Worm (Caenorhabditis elegans): ENCODE results near the gene hot-8.
A peak's percentile ranks its signal among the peaks of the same experiment; 100 is the strongest.

Gene hot-8

ce11 chrX:1191582-1191981, 11.5 kb downstream of the hot-8 start, which contains the start of gene T13G4.4:
Gene T13G4.4, minus strand, starts transcription at chrX:1191678.
- TF ChIP-seq nhr-85 (tag) (peak; percentile 26), blmp-1 (tag; optimal IDR thresholded peaks at IDR 0.05) (peak; percentile 45), fkh-8 (tag; optimal IDR thresholded peaks at IDR 0.05) (no peak), nhr-237 (tag; optimal IDR thresholded peaks at IDR 0.05) (no peak)

- TF ChIP-seq unc-30 (tag; optimal IDR thresholded peaks at IDR 0.05) = no peak
- no peak for TF ChIP-seq C04F5.9 (tag; optimal IDR thresholded peaks at IDR 0.05)
- TF ChIP-seq fkh-4 (tag; optimal IDR thresholded peaks at IDR 0.05; ENCODE audit: borderline replicate concordance) = no peak
- TF ChIP-seq sox-4 (tag; optimal IDR thresholded peaks at IDR 0.05) = no peak
- TF ChIP-seq pag-3 (tag; optimal IDR thresholded peaks at IDR 0.05; ENCODE audit: borderline replicate concordance, insufficient read depth) = no peak
- TF ChIP-seq ceh-8 (GFP tag; optimal IDR thresholded peaks at IDR 0.05) = no peak
- TF ChIP-seq zip-4 (GFP tag; optimal IDR thresholded peaks at IDR 0.05) = no peak
- no peak for TF ChIP-seq hpl-2 (GFP tag; optimal IDR thresholded peaks at IDR 0.05)
- TF ChIP-seq efl-3 (GFP tag; optimal IDR thresholded peaks at IDR 0.05) = no peak
Measured at ce11 chrX:1192848-1193247, 12.8 kb downstream of the hot-8 start, which contains the start of gene T13G4.1. Gene T13G4.1, plus strand, starts transcription at chrX:1193148.

ce11 chrX:1195178-1195750, 15.2 kb downstream of the hot-8 start:
- peak; percentile 68 for TF ChIP-seq snpc-4 (tag; optimal IDR thresholded peaks at IDR 0.05)

- TF ChIP-seq tbx-2 (tag; optimal IDR thresholded peaks at IDR 0.05) (no peak), efl-1 (optimal IDR thresholded peaks at IDR 0.05) (no peak), efl-1 (GFP tag; optimal IDR thresholded peaks at IDR 0.05 in 1 of 2) (peak in 1 of 2 experiments; percentile 22), nhr-19 (GFP tag; conservative IDR thresholded peaks at IDR 0.05) (no peak), jun-1 (tag; optimal IDR thresholded peaks at IDR 0.05) (no peak)
Measured at ce11 chrX:1202638-1203037, 22.6 kb downstream of the hot-8 start.

ce11 chrX:1206029-1206428, 25.9 kb downstream of the hot-8 start, which contains the start of gene T13G4.7:
Gene T13G4.7, minus strand, starts transcription at chrX:1206129.
- TF ChIP-seq nhr-85 (tag) (no peak), unc-30 (tag; optimal IDR thresholded peaks at IDR 0.05) (no peak), ztf-11 (tag; optimal IDR thresholded peaks at IDR 0.05) (no peak), nhr-237 (tag; optimal IDR thresholded peaks at IDR 0.05) (no peak), nhr-12 (tag; optimal IDR thresholded peaks at IDR 0.05) (no peak), dpl-1 (GFP tag; optimal IDR thresholded peaks at IDR 0.05) (no peak), lsy-2 (tag; optimal IDR thresholded peaks at IDR 0.05) (no peak), mdl-1 (tag; optimal IDR thresholded peaks at IDR 0.05) (no peak), grh-1 (GFP tag; IDR thresholded peaks at IDR 0.05) (no peak), rnt-1 (tag; optimal IDR thresholded peaks at IDR 0.05) (no peak), tlp-1 (tag; optimal IDR thresholded peaks at IDR 0.05) (no peak), nhr-47 (tag; optimal IDR thresholded peaks at IDR 0.05) (no peak), ceh-8 (GFP tag; optimal IDR thresholded peaks at IDR 0.05) (no peak), lin-39 (tag; optimal IDR thresholded peaks at IDR 0.05) (no peak), nhr-20 (tag; optimal IDR thresholded peaks at IDR 0.05) (no peak), elt-3 (tag; optimal IDR thresholded peaks at IDR 0.05) (no peak), pqm-1 (tag; optimal IDR thresholded peaks at IDR 0.05) (no peak), egl-27 (tag; optimal IDR thresholded peaks at IDR 0.05) (no peak), pag-3 (tag; optimal IDR thresholded peaks at IDR 0.05; ENCODE audit: borderline replicate concordance, insufficient read depth) (no peak)

Measured in whole organism, L1 larva.